Worm (Caenorhabditis elegans): ENCODE results near the gene prx-19.

Gene prx-19

ce11 chrIII:8770243-8770642, 38.9 kb downstream of the prx-19 start:
- TF ChIP-seq W03F9.2 (tag; optimal IDR thresholded peaks at IDR 0.05) = no peak

ce11 chrIII:8769253-8769652, 39.8 kb downstream of the prx-19 start, which contains the start of gene K02D10.1:
K02D10.1 (plus strand) TSS chrIII:8769536.
- TF ChIP-seq him-1 (tag; optimal IDR thresholded peaks at IDR 0.05) = no peak
- no peak for TF ChIP-seq dao-5 (tag; optimal IDR thresholded peaks at IDR 0.05)
- TF ChIP-seq W03F9.2 (tag; optimal IDR thresholded peaks at IDR 0.05) = no peak

ce11 chrIII:8767889-8768361, 41.2 kb downstream of the prx-19 start, which contains the start of gene mtss-1:
mtss-1 (plus strand) TSS chrIII:8768311.
- TF ChIP-seq dao-5 (tag; optimal IDR thresholded peaks at IDR 0.05) (peak; percentile 23), him-1 (tag; optimal IDR thresholded peaks at IDR 0.05) (peak; percentile 53), W03F9.2 (tag; optimal IDR thresholded peaks at IDR 0.05) (peak; percentile 78)

ce11 chrIII:8767292-8767829, 41.7 kb downstream of the prx-19 start, which contains the start of gene mig-22:
mig-22 (minus strand) TSS chrIII:8767342.
- TF ChIP-seq dao-5 (tag; optimal IDR thresholded peaks at IDR 0.05) (no peak), him-1 (tag; optimal IDR thresholded peaks at IDR 0.05) (no peak), W03F9.2 (tag; optimal IDR thresholded peaks at IDR 0.05) (no peak)

- no peak for TF ChIP-seq him-1 (tag; optimal IDR thresholded peaks at IDR 0.05)
- no peak for TF ChIP-seq dao-5 (tag; optimal IDR thresholded peaks at IDR 0.05)
- no peak for TF ChIP-seq W03F9.2 (tag; optimal IDR thresholded peaks at IDR 0.05)
Observed at ce11 chrIII:8766467-8766866, 42.6 kb downstream of the prx-19 start.

- TF ChIP-seq him-1 (tag; optimal IDR thresholded peaks at IDR 0.05) = no peak
- TF ChIP-seq W03F9.2 (tag; optimal IDR thresholded peaks at IDR 0.05) = no peak
Observed at ce11 chrIII:8765030-8765429, 44.1 kb downstream of the prx-19 start.

ce11 chrIII:8763111-8763510, 46.0 kb downstream of the prx-19 start:
- TF ChIP-seq dao-5 (tag; optimal IDR thresholded peaks at IDR 0.05) (no peak), W03F9.2 (tag; optimal IDR thresholded peaks at IDR 0.05) (no peak), him-1 (tag; optimal IDR thresholded peaks at IDR 0.05) (no peak)

- no peak for TF ChIP-seq dao-5 (tag; optimal IDR thresholded peaks at IDR 0.05)
- no peak for TF ChIP-seq W03F9.2 (tag; optimal IDR thresholded peaks at IDR 0.05)
- TF ChIP-seq him-1 (tag; optimal IDR thresholded peaks at IDR 0.05) = no peak
Observed at ce11 chrIII:8762016-8762415, 47.1 kb downstream of the prx-19 start.

- TF ChIP-seq W03F9.2 (tag; optimal IDR thresholded peaks at IDR 0.05) = no peak
- TF ChIP-seq dao-5 (tag; optimal IDR thresholded peaks at IDR 0.05) = no peak
Observed at ce11 chrIII:8761040-8761654, 47.9 kb downstream of the prx-19 start, which contains the start of gene aak-1. aak-1 (minus strand) TSS chrIII:8761090.

Data from whole organism, L4/young adult.